Worm (Caenorhabditis elegans) whole organism, L3 larva: ENCODE measurements around the gene W05H7.1.
"Not testable (repeated sequence)": the region's sequence is repeated elsewhere in the genome, so short reads cannot be mapped to it uniquely, and the experiment has no call there.

Experiments used
- ama-1 ChIP-seq: fragments of 150-350 bp; optimal IDR thresholded peaks from 2 replicates; lab custom pipeline; 2018
- fos-1 ChIP-seq: fragments of 150-350 bp; optimal IDR thresholded peaks from 2 replicates; lab custom pipeline; 2014; ENCODE audit warnings: missing biosample characterization, missing genetic modification characterization
- lin-15B ChIP-seq: fragments of 150-350 bp; optimal IDR thresholded peaks from 2 replicates; lab custom pipeline; 2014; ENCODE audit warnings: missing biosample characterization, missing genetic modification characterization
- pha-4 ChIP-seq: fragments of 150-350 bp; optimal IDR thresholded peaks from 2 replicates; lab custom pipeline; 2014; ENCODE audit warnings: missing biosample characterization, missing genetic modification reagents, missing genetic modification characterization
- zag-1 ChIP-seq: fragments of 150-350 bp; optimal IDR thresholded peaks from 2 replicates; lab custom pipeline; 2014; ENCODE audit warnings: missing biosample characterization, missing genetic modification characterization

- TF ChIP-seq zag-1; lin-15B (tag; lab: Kevin White, UChicago); ama-1 (lab: Kevin White, UChicago); fos-1; pha-4 (tag; lab: Kevin White, UChicago): not testable (repeated sequence)
Measured at ce11 chrX:1422221-1422620, 28.3 kb upstream of the W05H7.1 start.
